Worm (Caenorhabditis elegans) whole organism, L2 larva: ENCODE measurements around the gene acs-21.

Experiments
- elt-3 ChIP-seq: sonication (generic microtip); optimal IDR thresholded peaks from 2 replicates; lab custom pipeline; 2017; ENCODE audit warnings: missing biosample characterization, missing genetic modification characterization
- nhr-11 ChIP-seq: fragments of 150-350 bp; optimal IDR thresholded peaks from 2 replicates; lab custom pipeline; 2014; ENCODE audit warnings: missing biosample characterization, missing genetic modification characterization

ce11 chrV:3124912-3125311, 36.0 kb downstream of the acs-21 start, which contains the start of gene Y73C8C.12:
- no peak for TF ChIP-seq nhr-11 (tag; lab: Kevin White, UChicago)
- no peak for TF ChIP-seq elt-3 (tag; lab: Kevin White, UChicago)
